Fruit fly (Drosophila melanogaster): ENCODE data around the gene Orc2.

DNA sequence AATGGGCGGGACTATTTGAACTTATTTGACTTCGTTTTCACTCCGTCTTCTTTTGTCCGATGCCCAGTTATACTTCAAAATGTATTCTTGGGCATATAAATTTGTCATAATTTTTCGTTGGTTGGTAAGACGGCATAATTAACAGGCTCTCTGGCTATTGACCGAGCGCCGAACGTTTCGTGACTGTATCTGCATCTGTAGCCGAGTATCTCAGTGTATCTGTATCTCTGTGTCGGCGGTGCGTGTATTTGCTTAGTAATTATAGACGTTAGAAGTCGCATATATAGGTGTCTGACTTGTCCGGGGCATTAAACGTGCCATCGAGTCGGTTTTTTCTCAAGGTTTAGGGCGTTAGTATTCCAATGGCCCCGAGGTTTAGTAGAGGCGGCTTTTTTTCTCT is 40.5 kb downstream of the Orc2 start:
- no peak for TF ChIP-seq CG8478 (optimal IDR thresholded peaks at IDR 0.05)
- no peak for TF ChIP-seq CTCF (optimal IDR thresholded peaks at IDR 0.05)
